Fruit fly (Drosophila melanogaster): ENCODE results near the gene CG31464.

Gene CG31464

DNA sequence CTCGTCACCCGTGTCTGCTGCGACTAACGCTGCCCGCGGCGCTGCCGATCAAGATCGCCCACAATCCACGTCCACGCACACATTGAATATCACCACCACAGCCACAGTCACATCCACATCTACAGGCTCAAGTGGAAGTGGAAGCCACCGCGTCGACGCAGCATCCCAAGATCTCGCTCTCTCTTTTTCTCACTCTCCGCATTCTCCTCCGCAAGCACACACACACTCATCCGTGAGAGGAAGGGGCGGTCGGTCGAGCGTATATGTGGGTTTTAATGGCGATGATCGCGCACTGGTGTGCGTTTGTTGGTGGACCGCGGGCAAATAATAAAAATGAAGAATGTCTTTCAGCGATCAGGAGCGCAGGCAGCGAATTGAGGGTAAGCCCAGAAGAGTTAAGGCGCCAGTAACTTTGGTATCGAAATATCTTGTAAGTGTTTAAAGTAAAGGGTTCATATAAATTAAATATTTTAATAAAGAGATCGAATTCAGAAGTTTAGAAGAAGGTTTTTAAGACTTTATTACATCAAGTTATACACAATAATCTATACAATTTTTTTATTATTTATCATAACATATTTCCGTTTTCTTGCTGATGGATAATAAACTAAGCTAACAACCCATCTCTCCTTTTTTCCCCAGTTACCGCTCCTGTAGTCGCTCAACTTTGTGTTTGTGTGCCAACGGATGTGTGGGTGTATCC lies 42.9 kb downstream of the CG31464 start, which contains the start of gene Poxm (continued):
- TF ChIP-seq Drgx (GFP tag; IDR thresholded peaks at IDR 0.05), result peak; percentile 92
- TF ChIP-seq CG5180 (GFP tag; optimal IDR thresholded peaks at IDR 0.05), result peak; percentile 81
- peak; percentile 87 for TF ChIP-seq CG5245 (GFP tag; optimal IDR thresholded peaks at IDR 0.05)
- TF ChIP-seq phol (tag; optimal IDR thresholded peaks at IDR 0.05), result peak; percentile 97
- peak; percentile 61 for TF ChIP-seq gcm2 (GFP tag; optimal IDR thresholded peaks at IDR 0.05)
- TF ChIP-seq unpg (GFP tag; optimal IDR thresholded peaks at IDR 0.05), result peak; percentile 85
- TF ChIP-seq Spps (tag; optimal IDR thresholded peaks at IDR 0.05), result peak; percentile 88
- no peak for TF ChIP-seq Neu2 (GFP tag; optimal IDR thresholded peaks at IDR 0.05; ENCODE audit: borderline replicate concordance)
- TF ChIP-seq Nf-YB (GFP tag; optimal IDR thresholded peaks at IDR 0.05), result peak; percentile 94
- peak; percentile 87 for TF ChIP-seq trem (tag; optimal IDR thresholded peaks at IDR 0.05)
- TF ChIP-seq Adf1 (GFP tag; IDR thresholded peaks at IDR 0.05), result peak; percentile 85
- peak; percentile 58; the same call in 1 of the 2 replicates for TF ChIP-seq sim (GFP tag; IDR thresholded peaks at IDR 0.05)
- no peak for TF ChIP-seq ftz-f1 (GFP tag; optimal IDR thresholded peaks at IDR 0.05)
- no peak for TF ChIP-seq repo (GFP tag; optimal IDR thresholded peaks at IDR 0.05)
- TF ChIP-seq CG30431 (GFP tag; optimal IDR thresholded peaks at IDR 0.05), result peak; percentile 90
- no peak for TF ChIP-seq CG11398 (GFP tag; optimal IDR thresholded peaks at IDR 0.05)
- peak; percentile 91 for TF ChIP-seq tgo (GFP tag; IDR thresholded peaks at IDR 0.05)
- TF ChIP-seq schlank (tag; optimal IDR thresholded peaks at IDR 0.05), result no peak
- no peak for TF ChIP-seq CG6683 (GFP tag; optimal IDR thresholded peaks at IDR 0.05)
- peak; percentile 34 for TF ChIP-seq CG1832 (GFP tag; optimal IDR thresholded peaks at IDR 0.05)
- TF ChIP-seq CG31441 (GFP tag; IDR thresholded peaks at IDR 0.05), result peak; percentile 95
- peak; percentile 72 for TF ChIP-seq CG15073 (GFP tag; optimal IDR thresholded peaks at IDR 0.05)
- TF ChIP-seq amos (GFP tag; IDR thresholded peaks at IDR 0.05; ENCODE audit: partially characterized antibody), result no peak; the same call in none of the 2 replicates
- peak; percentile 66 for TF ChIP-seq CG16863 (GFP tag; optimal IDR thresholded peaks at IDR 0.05)
- TF ChIP-seq hb (GFP tag; IDR thresholded peaks at IDR 0.05; ENCODE audit: partially characterized antibody), result no peak
- TF ChIP-seq Mad (GFP tag; optimal IDR thresholded peaks at IDR 0.05), result peak; percentile 80
- TF ChIP-seq CG8924 (tag; optimal IDR thresholded peaks at IDR 0.05), result peak; percentile 94
- peak; percentile 81 for TF ChIP-seq ATbp (GFP tag; optimal IDR thresholded peaks at IDR 0.05)
- TF ChIP-seq emc (GFP tag; optimal IDR thresholded peaks at IDR 0.05), result no peak
- peak; percentile 86 for TF ChIP-seq CG11456 (GFP tag; IDR thresholded peaks at IDR 0.05)
- TF ChIP-seq caup (GFP tag; optimal IDR thresholded peaks at IDR 0.05; ENCODE audit: severe bottlenecking), result peak; percentile 74
- peak; percentile 28 for TF ChIP-seq CG1603 (tag; optimal IDR thresholded peaks at IDR 0.05)
- TF ChIP-seq CG16813 (GFP tag; IDR thresholded peaks at IDR 0.05; ENCODE audit: partially characterized antibody), result peak; percentile 56
- TF ChIP-seq gce (GFP tag; IDR thresholded peaks at IDR 0.05), result peak; percentile 72; the same call in 2 of the 3 replicates
- TF ChIP-seq CG7271 (tag; optimal IDR thresholded peaks at IDR 0.05), result no peak
- peak; percentile 84 for TF ChIP-seq CG10462 (GFP tag; optimal IDR thresholded peaks at IDR 0.05)
- TF ChIP-seq oc (tag; optimal IDR thresholded peaks at IDR 0.05), result peak; percentile 78
- peak; percentile 90 for TF ChIP-seq twi (tag; optimal IDR thresholded peaks at IDR 0.05)
- peak; percentile 91 for TF ChIP-seq CG8478 (optimal IDR thresholded peaks at IDR 0.05)
- TF ChIP-seq CG4854 (GFP tag; optimal IDR thresholded peaks at IDR 0.05), result peak; percentile 61
- TF ChIP-seq Deaf1 (tag; optimal IDR thresholded peaks at IDR 0.05), result peak; percentile 56
- TF ChIP-seq pnt (GFP tag; optimal IDR thresholded peaks at IDR 0.05), result peak; percentile 80
- peak; percentile 78 for TF ChIP-seq tap (tag; optimal IDR thresholded peaks at IDR 0.05)
- no peak for TF ChIP-seq zf30C (GFP tag; optimal IDR thresholded peaks at IDR 0.05)
- peak; percentile 66 for TF ChIP-seq CG32532 (GFP tag; IDR thresholded peaks at IDR 0.05)
- TF ChIP-seq Antp (GFP tag; optimal IDR thresholded peaks at IDR 0.05), result peak; percentile 51
- TF ChIP-seq CG17328 (GFP tag; IDR thresholded peaks at IDR 0.05), result peak; percentile 74
- peak; percentile 58 for TF ChIP-seq vfl (GFP tag; optimal IDR thresholded peaks at IDR 0.05)
- TF ChIP-seq peb (GFP tag; IDR thresholded peaks at IDR 0.05), result peak; percentile 73
